Fruit fly (Drosophila melanogaster) whole organism, embryonic: ENCODE measurements around the gene CG11617.
A peak's percentile ranks its signal among the peaks of the same experiment; 100 is the strongest.

ENCODE experiments used
- Atf6 ChIP-seq: fragments of 200-800 bp; sonication (Bioruptor generic); IDR thresholded peaks from 2 replicates; pipeline ENCODE4 v1.3.6; 2022; ENCODE audit warnings: missing biosample characterization, missing genetic modification characterization
- Awh ChIP-seq: fragments of 200-800 bp; sonication (Bioruptor generic); IDR thresholded peaks from 2 replicates; pipeline ENCODE4, ENCODE4 v1.3.6; 2022; ENCODE audit warnings: missing biosample characterization, missing genetic modification characterization
- Bdp1 ChIP-seq: fragments of 200-800 bp; sonication (Bioruptor generic); optimal IDR thresholded peaks from 3 replicates; lab custom pipeline; 2016; ENCODE audit warnings: missing biosample characterization, missing genetic modification characterization
- CG10267 ChIP-seq: fragments of 200-800 bp; sonication (Bioruptor generic); optimal IDR thresholded peaks from 2 replicates; lab custom pipeline; 2018; ENCODE audit warnings: missing biosample characterization, mild to moderate bottlenecking, missing genetic modification characterization, moderate library complexity
- CG12071 ChIP-seq: fragments of 200-800 bp; sonication (Bioruptor generic); optimal IDR thresholded peaks from 3 replicates; lab custom pipeline; 2018; ENCODE audit warnings: missing biosample characterization, mild to moderate bottlenecking, missing genetic modification characterization
- CG14667 ChIP-seq: fragments of 200-800 bp; sonication (Bioruptor generic); IDR thresholded peaks from 2 replicates; pipeline ENCODE4 v1.3.6; 2022; ENCODE audit warnings: missing biosample characterization, missing genetic modification characterization
- CG14710 ChIP-seq: fragments of 200-800 bp; sonication (Bioruptor generic); optimal IDR thresholded peaks from 3 replicates; lab custom pipeline; 2019; ENCODE audit warnings: missing biosample characterization, mild to moderate bottlenecking, missing genetic modification characterization, moderate library complexity
- CG15073 ChIP-seq: fragments of 200-800 bp; sonication (Bioruptor generic); optimal IDR thresholded peaks from 2 replicates; lab custom pipeline; 2016; ENCODE audit warnings: missing biosample characterization, missing genetic modification characterization
- CG16863 ChIP-seq: fragments of 200-800 bp; sonication (Bioruptor generic); optimal IDR thresholded peaks from 3 replicates; lab custom pipeline; 2016; ENCODE audit warnings: missing biosample characterization, missing genetic modification characterization
- CG18011 ChIP-seq: fragments of 200-800 bp; sonication (Bioruptor generic); optimal IDR thresholded peaks from 2 replicates; lab custom pipeline; 2017; ENCODE audit warnings: missing biosample characterization, missing genetic modification characterization, mild to moderate bottlenecking, moderate library complexity, missing genotype
- CG18262 ChIP-seq: fragments of 200-800 bp; optimal IDR thresholded peaks from 3 replicates; lab custom pipeline; 2019; ENCODE audit warnings: missing biosample characterization, mild to moderate bottlenecking, missing genetic modification characterization, moderate library complexity
- CG2889 ChIP-seq: fragments of 200-800 bp; sonication (Bioruptor generic); IDR thresholded peaks from 3 replicates; pipeline ENCODE4 v1.3.6; 2022; ENCODE audit warnings: missing biosample characterization, missing genetic modification characterization
- CG31388 ChIP-seq: fragments of 200-800 bp; sonication (Bioruptor generic); optimal IDR thresholded peaks from 2 replicates; lab custom pipeline; 2016; ENCODE audit warnings: missing biosample characterization, missing genetic modification characterization
- CG3407 ChIP-seq: fragments of 200-800 bp; sonication (Bioruptor generic); optimal IDR thresholded peaks from 2 replicates; lab custom pipeline; 2018; ENCODE audit warnings: missing biosample characterization, mild to moderate bottlenecking, missing genetic modification characterization
- CG8290 ChIP-seq, 3 experiments: fragments of 200-800 bp; sonication (Bioruptor generic); optimal IDR thresholded peaks; 2 replicates each; lab custom pipeline; 2016 to 2019; ENCODE audit warnings: missing biosample characterization in 3 of 3, missing genetic modification characterization in 3 of 3, mild to moderate bottlenecking in 2 of 3, moderate library complexity in 1 of 3
- Dp ChIP-seq: fragments of 200-800 bp; sonication (Bioruptor generic); optimal IDR thresholded peaks from 2 replicates; lab custom pipeline; 2018; ENCODE audit warnings: missing biosample characterization, mild to moderate bottlenecking, missing genetic modification characterization, moderate library complexity
- E2f2 ChIP-seq: fragments of 200-800 bp; sonication (Bioruptor generic); IDR thresholded peaks from 2 replicates; pipeline ENCODE4 v1.3.6; 2022; ENCODE audit warnings: missing biosample characterization, missing genetic modification characterization
- Eip74EF ChIP-seq, 2 experiments: fragments of 200-800 bp in 1 of 2; fragments of >200 bp in 1 of 2; sonication (Bioruptor generic) in 1 of 2; optimal IDR thresholded peaks; 2 replicates each; lab custom pipeline; 2017 to 2019; ENCODE audit warnings: missing biosample characterization in 2 of 2, missing genetic modification characterization in 2 of 2, mild to moderate bottlenecking in 1 of 2, moderate library complexity in 1 of 2
- Ets65A ChIP-seq: fragments of 200-800 bp; sonication (Bioruptor generic); peaks from one replicate; lab custom pipeline; 2016; ENCODE audit warnings: missing biosample characterization, missing genetic modification characterization
- HmgZ ChIP-seq: fragments of 200-800 bp; sonication (Bioruptor generic); optimal IDR thresholded peaks from 2 replicates; lab custom pipeline; 2018; ENCODE audit warnings: missing biosample characterization, mild to moderate bottlenecking, missing genetic modification characterization
- Hr3 ChIP-seq: fragments of 200-800 bp; sonication (Bioruptor generic); optimal IDR thresholded peaks from 3 replicates; lab custom pipeline; 2016; ENCODE audit warnings: missing biosample characterization, missing genetic modification characterization
- Lhr ChIP-seq: fragments of 200-800 bp; sonication (Bioruptor generic); optimal IDR thresholded peaks from 3 replicates; lab custom pipeline; 2017; ENCODE audit warnings: mild to moderate bottlenecking, missing biosample characterization, missing genetic modification reagents, missing genetic modification characterization
- Max ChIP-seq: fragments of 200-800 bp; sonication (Bioruptor generic); optimal IDR thresholded peaks from 2 replicates; lab custom pipeline; 2016; ENCODE audit warnings: missing biosample characterization, mild to moderate bottlenecking, missing genetic modification characterization
- NC2β ChIP-seq: fragments of 200-800 bp; sonication (Bioruptor generic); optimal IDR thresholded peaks from 2 replicates; lab custom pipeline; 2016; ENCODE audit warnings: missing biosample characterization, missing genetic modification characterization
- Pdp1 ChIP-seq, 2 experiments: fragments of 200-800 bp; sonication (Bioruptor generic); optimal IDR thresholded peaks; 3 replicates each; lab custom pipeline; 2016; ENCODE audit warnings: missing biosample characterization in 2 of 2, missing genetic modification characterization in 2 of 2, mild to moderate bottlenecking in 1 of 2, moderate library complexity in 1 of 2
- Six4 ChIP-seq: fragments of 200-800 bp; sonication (Bioruptor generic); optimal IDR thresholded peaks from 2 replicates; lab custom pipeline; 2016; ENCODE audit warnings: missing biosample characterization, missing genetic modification characterization
- Sry-δ ChIP-seq: fragments of 200-800 bp; sonication (Bioruptor generic); optimal IDR thresholded peaks from 2 replicates; lab custom pipeline; 2016; ENCODE audit warnings: missing biosample characterization, missing genetic modification characterization
- Ssrp ChIP-seq: fragments of 200-800 bp; sonication (Bioruptor generic); optimal IDR thresholded peaks from 2 replicates; lab custom pipeline; 2018; ENCODE audit warnings: missing biosample characterization, mild to moderate bottlenecking, missing genetic modification characterization, moderate library complexity
- Taf1 ChIP-seq: fragments of 200-800 bp; sonication (Bioruptor generic); IDR thresholded peaks from 2 replicates; pipeline ENCODE4 v1.3.6; 2022; ENCODE audit warnings: missing biosample characterization, missing genetic modification characterization
- Trl ChIP-seq, 3 experiments: fragments of >200 bp in 2 of 3; fragments of 200-800 bp in 1 of 3; sonication (Bioruptor generic) in 1 of 3; optimal IDR thresholded peaks; 2 replicates in 1 of 3; 3 replicates in 2 of 3; lab custom pipeline; 2016 to 2017; ENCODE audit warnings: missing biosample characterization in 1 of 3, missing genetic modification characterization in 1 of 3
- YL-1 ChIP-seq: fragments of 200-800 bp; sonication (Bioruptor generic); optimal IDR thresholded peaks from 3 replicates; lab custom pipeline; 2017; ENCODE audit warnings: missing biosample characterization, mild to moderate bottlenecking, missing genetic modification characterization
- ac ChIP-seq: fragments of 200-800 bp; sonication (Bioruptor generic); optimal IDR thresholded peaks from 3 replicates; lab custom pipeline; 2017; ENCODE audit warnings: missing biosample characterization, mild to moderate bottlenecking, missing genetic modification characterization
- bsh ChIP-seq, 2 experiments: fragments of 200-800 bp; sonication (Bioruptor generic); optimal IDR thresholded peaks; 2 replicates each; lab custom pipeline; 2017 to 2018; ENCODE audit warnings: mild to moderate bottlenecking in 2 of 2, missing biosample characterization in 2 of 2, missing genetic modification characterization in 2 of 2, moderate library complexity in 1 of 2
- caup ChIP-seq: fragments of 200-800 bp; sonication (Bioruptor generic); optimal IDR thresholded peaks from 3 replicates; lab custom pipeline; 2017; ENCODE audit warnings: missing biosample characterization, mild to moderate bottlenecking, missing genetic modification characterization, moderate library complexity; ENCODE audit not compliant: severe bottlenecking
- corto ChIP-seq: fragments of 200-800 bp; sonication (Bioruptor generic); optimal IDR thresholded peaks from 2 replicates; lab custom pipeline; 2016; ENCODE audit warnings: missing biosample characterization, mild to moderate bottlenecking, missing genetic modification characterization, moderate library complexity
- cwo ChIP-seq: fragments of 200-800 bp; sonication (Bioruptor generic); optimal IDR thresholded peaks from 3 replicates; lab custom pipeline; 2017; ENCODE audit warnings: missing biosample characterization, missing genetic modification characterization, mild to moderate bottlenecking, moderate library complexity, missing genetic modification reagents
- dati ChIP-seq: fragments of 200-800 bp; sonication (Bioruptor generic); IDR thresholded peaks from 2 replicates; pipeline ENCODE4 v1.3.6; 2022; ENCODE audit warnings: missing biosample characterization, missing genetic modification characterization
- dmrt11E ChIP-seq: fragments of 200-800 bp; sonication (Bioruptor generic); optimal IDR thresholded peaks from 3 replicates; lab custom pipeline; 2018; ENCODE audit warnings: missing biosample characterization, mild to moderate bottlenecking, missing genetic modification characterization, moderate library complexity
- gfzf ChIP-seq: fragments of 200-800 bp; sonication (Bioruptor generic); optimal IDR thresholded peaks from 2 replicates; lab custom pipeline; 2016; ENCODE audit warnings: missing biosample characterization, mild to moderate bottlenecking, missing genetic modification characterization, moderate library complexity
- hth ChIP-seq: fragments of >200 bp; optimal IDR thresholded peaks from 2 replicates; lab custom pipeline; 2017; ENCODE audit warnings: inconsistent platforms
- ind ChIP-seq: fragments of 200-800 bp; sonication (Bioruptor generic); optimal IDR thresholded peaks from 3 replicates; lab custom pipeline; 2016; ENCODE audit warnings: missing biosample characterization, missing genetic modification characterization
- jing ChIP-seq: fragments of 200-800 bp; sonication (Bioruptor generic); optimal IDR thresholded peaks from 2 replicates; lab custom pipeline; 2018; ENCODE audit warnings: missing biosample characterization, mild to moderate bottlenecking, missing genetic modification characterization
- nerfin-2 ChIP-seq: fragments of 200-800 bp; sonication (Bioruptor generic); IDR thresholded peaks from 2 replicates; pipeline ENCODE4 v1.3.6; 2022; ENCODE audit warnings: missing biosample characterization, missing genetic modification characterization; ENCODE audit not compliant: partially characterized antibody
- org-1 ChIP-seq: fragments of 200-800 bp; sonication (Bioruptor generic); optimal IDR thresholded peaks from 2 replicates; lab custom pipeline; 2017; ENCODE audit warnings: missing biosample characterization, missing genetic modification characterization
- pnt ChIP-seq: fragments of 200-800 bp; sonication (Bioruptor generic); optimal IDR thresholded peaks from 3 replicates; lab custom pipeline; 2016; ENCODE audit warnings: missing biosample characterization, missing genetic modification characterization
- pzg ChIP-seq: fragments of 200-800 bp; sonication (Bioruptor generic); optimal IDR thresholded peaks from 3 replicates; lab custom pipeline; 2018; ENCODE audit warnings: missing biosample characterization, mild to moderate bottlenecking, missing genetic modification characterization, moderate library complexity
- trh ChIP-seq: fragments of 200-800 bp; sonication (Bioruptor generic); optimal IDR thresholded peaks from 2 replicates; lab custom pipeline; 2016; ENCODE audit warnings: missing biosample characterization, missing genetic modification characterization
- twi ChIP-seq: fragments of 200-800 bp; optimal IDR thresholded peaks from 2 replicates; lab custom pipeline; 2019; ENCODE audit warnings: missing biosample characterization, mild to moderate bottlenecking, missing genetic modification characterization, moderate library complexity
- yki ChIP-seq: fragments of >200 bp; optimal IDR thresholded peaks from 3 replicates; lab custom pipeline; 2018

CG11617 gene

DNA sequence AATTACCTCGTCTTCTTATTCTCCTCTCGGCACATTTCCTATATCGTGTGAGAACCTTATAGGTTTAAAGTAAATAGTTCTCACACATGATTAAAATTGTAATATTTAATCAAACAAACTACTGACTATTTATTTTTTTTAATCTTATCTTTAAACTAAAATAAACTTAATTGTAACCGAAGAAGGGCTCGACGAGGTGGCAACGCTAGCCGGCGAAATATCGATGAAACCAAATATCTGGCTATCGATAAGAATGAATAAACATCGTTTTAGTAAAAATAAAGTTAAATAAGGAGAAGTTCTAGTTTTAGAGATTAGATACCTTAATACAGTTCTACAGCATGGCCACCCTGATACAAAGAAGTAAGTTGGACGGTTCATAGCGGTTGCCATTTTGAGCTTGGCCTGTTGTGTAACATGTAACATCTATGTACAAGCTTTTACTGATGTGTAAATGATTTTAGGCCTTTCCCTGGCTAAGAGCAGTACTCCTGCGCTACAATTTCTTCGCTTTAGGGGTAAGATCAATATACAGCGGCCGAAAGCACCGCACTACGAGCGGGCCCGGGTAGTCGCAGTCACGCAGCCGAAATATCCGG lies 3.5 kb downstream of the CG11617 start, which contains the start of gene mRpL10 (continued):
- no peak for TF ChIP-seq CG14667
- TF ChIP-seq Six4 (GFP tag; lab: Kevin White, UChicago): no peak
- TF ChIP-seq YL-1 (GFP tag; lab: Kevin White, UChicago): peak; percentile 75
- TF ChIP-seq dmrt11E (tag; lab: Kevin White, UChicago): no peak
- TF ChIP-seq Awh (GFP tag; lab: Robert Waterston, UW): no peak
- TF ChIP-seq Hr3: peak; percentile 28
- no peak for TF ChIP-seq CG16863 (GFP tag; lab: Kevin White, UChicago)
- 0 out of 2 replicates have a peak, but pooled peaks have one; percentile 11 for TF ChIP-seq Atf6 (GFP tag; lab: Robert Waterston, UW)
- TF ChIP-seq Max (GFP tag; lab: Kevin White, UChicago): peak; percentile 78
- TF ChIP-seq pzg (GFP tag; lab: Kevin White, UChicago): peak; percentile 69
- TF ChIP-seq Taf1 (GFP tag; lab: Robert Waterston, UW): no peak
- TF ChIP-seq Ssrp: no peak
- TF ChIP-seq CG18011 (GFP tag; lab: Kevin White, UChicago): no peak
- no peak for TF ChIP-seq cwo (GFP tag; lab: Kevin White, UChicago)
- TF ChIP-seq dati (GFP tag; lab: Robert Waterston, UW): no peak
- no peak for TF ChIP-seq bsh (GFP tag; optimal IDR thresholded peaks at IDR 0.05; lab: Kevin White, UChicago)
- no peak for TF ChIP-seq Trl (optimal IDR thresholded peaks at IDR 0.05; lab: Kevin White, UChicago)
- no peak for TF ChIP-seq Trl (GFP tag; optimal IDR thresholded peaks at IDR 0.05; lab: Kevin White, UChicago)
- peak; percentile 34 for TF ChIP-seq gfzf
- peak; percentile 27 for TF ChIP-seq Dp
- no peak for TF ChIP-seq ind
- no peak for TF ChIP-seq hth (lab: Kevin White, UChicago)
- TF ChIP-seq org-1 (GFP tag; lab: Kevin White, UChicago): no peak
- no peak for TF ChIP-seq jing (GFP tag; lab: Kevin White, UChicago)
- TF ChIP-seq CG3407 (GFP tag; lab: Kevin White, UChicago): no peak
- TF ChIP-seq Lhr: no peak
- TF ChIP-seq CG12071: no peak
- no peak for TF ChIP-seq Eip74EF (GFP tag; optimal IDR thresholded peaks at IDR 0.05; lab: Kevin White, UChicago)
- no peak for TF ChIP-seq caup
- no peak for TF ChIP-seq ac (GFP tag; lab: Kevin White, UChicago)
- TF ChIP-seq CG2889 (GFP tag; lab: Robert Waterston, UW): no peak
- TF ChIP-seq Sry-δ (GFP tag; lab: Kevin White, UChicago): peak; percentile 72
- TF ChIP-seq Pdp1 (GFP tag; optimal IDR thresholded peaks at IDR 0.05; lab: Kevin White, UChicago): peak in 1 of 2 experiments; percentile 93
- no peak for TF ChIP-seq CG15073 (GFP tag; lab: Kevin White, UChicago)
- TF ChIP-seq CG10267 (tag; lab: Kevin White, UChicago): peak; percentile 65
- no peak for TF ChIP-seq Bdp1
- peak; percentile 45 for TF ChIP-seq HmgZ (tag; lab: Kevin White, UChicago)
- TF ChIP-seq corto (GFP tag; lab: Kevin White, UChicago): peak; percentile 76
- no peak for TF ChIP-seq trh (GFP tag; lab: Kevin White, UChicago)
- peak; percentile 37; the same call in 1 of the 2 replicates for TF ChIP-seq E2f2 (GFP tag; lab: Robert Waterston, UW)
- peak; percentile 50 for TF ChIP-seq Ets65A (GFP tag; lab: Kevin White, UChicago)
- peak; percentile 54 for TF ChIP-seq CG14710
- TF ChIP-seq yki: no peak
- TF ChIP-seq NC2β (GFP tag; lab: Kevin White, UChicago): no peak
- peak; percentile 39 for TF ChIP-seq CG18262 (tag; lab: Kevin White, UChicago)
- peak; percentile 75 for TF ChIP-seq nerfin-2
- TF ChIP-seq pnt (GFP tag; lab: Kevin White, UChicago): no peak
- no peak for TF ChIP-seq CG31388 (GFP tag; lab: Kevin White, UChicago)
- TF ChIP-seq CG8290 (GFP tag; optimal IDR thresholded peaks at IDR 0.05; lab: Kevin White, UChicago): no peak
- TF ChIP-seq CG8290 (tag; optimal IDR thresholded peaks at IDR 0.05; lab: Kevin White, UChicago): no peak
- no peak for TF ChIP-seq twi (tag; lab: Kevin White, UChicago)
